Fruit fly (Drosophila melanogaster) Kc167 (cell line): ENCODE measurements around the gene Tgt.

Source experiments
- Myc ChIP-seq: fragments of >200 bp; optimal IDR thresholded peaks from 2 replicates; lab custom pipeline; 2017; ENCODE audit warnings: missing external identifiers
- Sin3A ChIP-seq: fragments of >200 bp; optimal IDR thresholded peaks from 2 replicates; lab custom pipeline; 2018; ENCODE audit warnings: missing external identifiers
- h ChIP-seq: fragments of >200 bp; optimal IDR thresholded peaks from 3 replicates; lab custom pipeline; 2018; ENCODE audit warnings: missing external identifiers
- insv ChIP-seq: fragments of >200 bp; optimal IDR thresholded peaks from 3 replicates; lab custom pipeline; 2018; ENCODE audit warnings: missing external identifiers
- psq ChIP-seq: fragments of >200 bp; optimal IDR thresholded peaks from 2 replicates; lab custom pipeline; 2017; ENCODE audit warnings: missing external identifiers
- ttk ChIP-seq: sonication (Bioruptor generic); optimal IDR thresholded peaks from 2 replicates; lab custom pipeline; 2017; ENCODE audit warnings: missing external identifiers

The Tgt gene

dm6 chr2L:1218993-1219392 is 35.1 kb downstream of the Tgt start, which contains the start of gene CG42329:
CG42329 (plus strand) TSS chr2L:1219293.
- TF ChIP-seq psq (lab: Kevin White, UChicago) (no peak), Sin3A (no peak), h (no peak), insv (no peak), Myc (lab: Kevin White, UChicago) (no peak), ttk (lab: Kevin White, UChicago) (no peak)

dm6 chr2L:1230691-1231090 is 46.8 kb downstream of the Tgt start:
- TF ChIP-seq psq (lab: Kevin White, UChicago) (no peak), Sin3A (no peak), Myc (lab: Kevin White, UChicago) (no peak), ttk (lab: Kevin White, UChicago) (no peak), insv (no peak), h (no peak)
